Worm (Caenorhabditis elegans): ENCODE data around the gene lars-1.

DNA sequence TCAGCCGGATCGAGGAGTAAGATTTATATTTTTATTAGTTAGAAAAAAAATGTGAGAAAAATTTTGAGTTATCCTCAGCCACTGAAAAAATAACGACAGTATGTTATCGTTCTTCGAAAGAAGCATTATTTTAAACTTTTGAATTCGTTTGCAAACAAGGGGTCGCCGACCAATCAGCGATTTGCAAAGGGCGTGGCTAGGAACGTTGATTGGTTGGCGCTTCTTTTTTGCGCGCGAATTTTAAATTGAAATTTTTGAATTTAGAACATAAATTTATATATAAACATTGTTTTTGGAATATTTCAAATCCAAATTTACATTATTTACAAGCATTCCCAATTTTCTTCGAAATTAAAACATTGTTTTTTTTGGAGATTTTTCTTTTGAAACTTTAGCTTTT is 43.4 kb downstream of the lars-1 start:
- TF ChIP-seq aly-1 (tag; optimal IDR thresholded peaks at IDR 0.05): no peak
- no peak for TF ChIP-seq ama-1 (optimal IDR thresholded peaks at IDR 0.05)
- no peak for TF ChIP-seq hnd-1 (tag; optimal IDR thresholded peaks at IDR 0.05)
- no peak for TF ChIP-seq sea-1 (GFP tag; conservative IDR thresholded peaks at IDR 0.05)
- no peak for TF ChIP-seq tbx-11 (GFP tag; IDR thresholded peaks at IDR 0.05)
- TF ChIP-seq tra-4 (tag; optimal IDR thresholded peaks at IDR 0.05): no peak
- TF ChIP-seq ets-7 (tag; optimal IDR thresholded peaks at IDR 0.05): no peak
- TF ChIP-seq hmbx-1 (tag; optimal IDR thresholded peaks at IDR 0.05): no peak
- TF ChIP-seq scrt-1 (GFP tag; IDR thresholded peaks at IDR 0.05): no peak
- no peak for TF ChIP-seq pes-1 (GFP tag; IDR thresholded peaks at IDR 0.05)
- TF ChIP-seq flt-1 (GFP tag; IDR thresholded peaks at IDR 0.05): no peak
- no peak for TF ChIP-seq B0310.2 (tag; optimal IDR thresholded peaks at IDR 0.05)
- no peak for TF ChIP-seq ceh-13 (GFP tag; optimal IDR thresholded peaks at IDR 0.05)
- TF ChIP-seq hmg-4 (GFP tag; optimal IDR thresholded peaks at IDR 0.05): no peak
